Worm (Caenorhabditis elegans) whole organism, L4/young adult: ENCODE results near the gene F21D5.4.

Source experiments
- W03F9.2 ChIP-seq: fragments of 150-350 bp; optimal IDR thresholded peaks from 2 replicates; lab custom pipeline; 2014; ENCODE audit warnings: missing biosample characterization, missing genetic modification characterization
- dao-5 ChIP-seq: sonication (generic microtip); optimal IDR thresholded peaks from 2 replicates; lab custom pipeline; 2016; ENCODE audit warnings: missing genotype, missing genetic modification characterization, moderate library complexity, missing compliant biosample characterization
- him-1 ChIP-seq: sonication (generic microtip); optimal IDR thresholded peaks from 2 replicates; lab custom pipeline; 2016; ENCODE audit warnings: missing genotype, missing genetic modification reagents, missing genetic modification characterization, missing compliant biosample characterization

Gene F21D5.4

DNA sequence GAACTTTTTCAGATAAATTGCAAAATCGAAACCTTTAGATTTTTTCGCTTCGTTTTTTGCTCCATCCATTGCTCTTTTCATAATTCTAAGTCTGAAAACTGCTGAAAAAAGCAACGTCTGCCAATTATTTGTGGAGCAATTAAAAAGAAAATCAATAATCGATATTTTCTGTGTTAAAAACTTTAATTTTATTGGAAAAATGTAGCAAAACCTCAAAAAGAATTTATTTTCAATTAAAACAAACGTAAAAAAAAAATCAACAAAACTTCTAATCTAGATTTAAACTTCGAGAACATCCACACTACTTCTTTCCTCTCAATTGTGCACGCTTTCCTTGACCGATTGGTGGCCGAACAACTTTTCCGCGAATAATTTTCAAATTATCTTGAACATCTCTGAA, 1.4 kb downstream of the F21D5.4 start, which contains the start of gene F21D5.5:
TSS of gene F21D5.5 (minus strand) at position 101 of the 400 bp plus-strand sequence.
- TF ChIP-seq him-1 (tag; lab: Kevin White, UChicago) (no peak), W03F9.2 (no peak), dao-5 (no peak)

DNA sequence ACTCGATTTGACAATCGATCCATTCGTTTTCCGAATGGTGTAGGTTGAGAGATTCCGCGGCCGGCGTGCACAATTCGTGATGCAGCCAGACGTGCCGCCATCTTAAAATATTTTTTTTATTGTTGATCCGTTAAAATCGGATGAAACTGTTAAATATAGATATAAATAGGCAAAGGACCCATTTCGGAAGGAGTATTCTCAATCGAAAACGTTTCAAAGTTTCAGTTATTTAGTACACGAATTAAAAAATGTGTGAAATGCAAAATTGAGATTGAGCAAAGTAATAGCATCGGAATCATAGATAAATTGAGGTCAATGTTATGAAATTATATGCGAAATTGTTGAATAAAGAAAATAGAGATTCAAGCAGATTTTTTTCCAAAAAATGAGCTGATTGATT, 2.0 kb downstream of the F21D5.4 start, which contains the start of gene mrps-33:
TSS of gene mrps-33 (minus strand) at position 101 of the 400 bp plus-strand sequence.
- TF ChIP-seq him-1 (tag; lab: Kevin White, UChicago) (no peak), dao-5 (no peak), W03F9.2 (no peak)

DNA sequence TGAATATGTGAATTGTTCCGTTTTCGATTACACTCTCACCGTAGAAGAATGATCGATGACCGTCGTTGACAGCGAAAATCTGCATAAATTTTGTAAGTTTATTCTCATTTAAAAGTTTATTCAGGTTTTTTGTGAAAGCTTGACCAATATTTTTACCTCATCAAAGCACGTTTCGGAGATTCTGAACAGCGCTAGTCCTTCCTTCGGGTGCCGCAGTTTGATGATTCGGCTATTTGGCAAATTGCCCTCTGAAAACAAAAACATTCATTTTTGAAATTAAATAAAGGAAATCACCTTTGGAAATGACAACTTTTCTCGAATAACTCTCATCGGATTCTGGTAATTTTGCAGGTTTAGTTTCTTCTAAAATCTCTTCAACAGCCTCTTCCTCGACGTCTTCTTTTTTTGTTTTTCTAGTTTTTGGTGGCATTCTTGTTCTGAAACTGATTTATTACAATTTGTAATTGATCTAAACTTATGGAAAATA, 3.1 kb downstream of the F21D5.4 start, which contains the start of gene F21D5.6:
TSS of gene F21D5.6 (minus strand) at position 437 of the 487 bp plus-strand sequence.
- TF ChIP-seq W03F9.2 (no peak), him-1 (tag; lab: Kevin White, UChicago) (no peak), dao-5 (no peak)

DNA sequence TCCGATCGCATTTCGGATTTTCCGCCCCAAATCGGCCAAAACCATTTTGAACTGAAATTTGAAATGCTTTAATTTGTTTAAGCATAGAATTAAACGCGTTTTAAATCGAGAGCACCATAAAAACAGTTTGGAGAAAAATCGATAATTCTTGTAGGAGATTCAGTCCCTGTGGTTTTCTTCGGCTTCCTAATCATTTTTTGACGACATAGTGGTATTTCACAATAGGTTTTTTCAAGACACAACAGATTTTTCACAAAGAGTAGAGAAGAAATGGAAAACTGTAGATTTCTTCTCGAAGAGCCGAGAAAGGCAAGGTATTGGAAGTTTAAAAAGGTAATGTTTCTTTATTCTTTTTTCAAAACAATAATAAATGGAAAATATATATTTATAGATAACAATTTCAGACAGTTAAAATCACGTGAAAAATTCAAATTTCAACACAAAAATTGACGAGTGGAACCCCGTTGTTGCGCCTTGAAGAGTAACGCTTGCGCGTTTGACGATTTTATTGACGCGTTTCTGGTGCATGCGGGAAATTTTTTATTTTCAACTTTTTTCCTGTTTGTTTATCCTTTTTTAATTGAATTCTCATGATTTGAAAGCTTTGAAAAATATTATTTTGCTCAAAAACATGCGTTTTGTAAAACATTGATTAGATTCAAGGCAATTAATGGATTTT, 5.9 kb downstream of the F21D5.4 start, which contains the start of gene F21D5.7:
TSS of gene F21D5.7 (minus strand) at position 51 of the 679 bp plus-strand sequence.
- TF ChIP-seq him-1 (tag; lab: Kevin White, UChicago) (no peak), W03F9.2 (peak; percentile 92)

DNA sequence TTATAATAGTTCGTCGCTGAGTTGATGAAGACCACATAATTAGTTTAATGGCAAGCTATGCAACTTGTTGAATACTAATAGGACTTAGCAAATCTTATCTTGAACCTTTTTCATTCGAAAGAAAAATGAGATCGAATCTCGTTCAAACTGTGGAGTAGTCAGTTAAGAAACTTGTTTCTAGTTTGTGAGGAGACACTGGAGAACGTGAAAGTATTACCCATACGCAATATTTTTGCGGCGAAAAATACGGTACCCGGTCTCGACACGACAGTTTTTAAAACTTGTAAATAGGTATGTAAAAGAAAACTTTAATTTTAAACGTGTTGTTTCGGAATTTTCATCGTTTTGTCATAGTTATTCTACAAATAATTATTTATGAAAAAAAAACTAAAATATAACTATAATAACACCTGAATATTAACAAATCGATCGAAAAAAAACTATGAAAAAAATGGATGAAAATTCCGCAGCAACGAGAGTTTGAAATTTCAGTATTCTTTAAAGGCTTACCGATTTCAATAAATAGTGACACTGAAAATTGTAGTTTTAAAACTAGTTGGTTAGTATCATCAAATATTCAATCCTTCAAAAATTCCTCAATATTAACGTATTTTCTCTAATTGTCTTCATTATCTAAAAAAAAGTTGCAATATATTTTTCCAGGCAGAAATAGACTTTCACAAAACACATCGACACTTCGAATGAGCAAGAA, 7.9 kb downstream of the F21D5.4 start, which contains the start of the genes F20C5.7 and parg-1:
TSS of gene F20C5.7 (minus strand) at position 101 of the 712 bp plus-strand sequence.
TSS of gene parg-1 (plus strand) at position 662 of the 712 bp plus-strand sequence.
- TF ChIP-seq W03F9.2: no peak
- no peak for TF ChIP-seq him-1 (tag; lab: Kevin White, UChicago)
- TF ChIP-seq dao-5: no peak

DNA sequence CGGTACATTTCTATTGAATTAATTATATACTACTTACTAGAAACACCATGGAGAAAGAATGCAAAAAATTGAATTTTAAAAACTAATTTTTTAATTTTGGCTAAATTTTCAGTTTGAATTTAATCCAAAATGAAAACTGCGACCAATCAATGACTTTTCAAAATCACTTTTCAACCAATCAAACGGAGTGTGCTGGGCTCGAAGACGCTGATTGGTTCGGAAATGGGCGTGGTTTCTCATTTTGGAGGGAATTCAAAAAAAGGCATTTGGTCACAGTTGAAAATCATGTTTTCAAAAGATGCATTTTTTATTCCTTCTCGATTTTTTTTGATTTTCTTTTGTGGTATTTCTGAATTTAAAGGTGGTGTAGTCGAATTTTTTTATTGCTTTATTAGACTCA, 11.1 kb downstream of the F21D5.4 start:
- no peak for TF ChIP-seq him-1 (tag; lab: Kevin White, UChicago)

DNA sequence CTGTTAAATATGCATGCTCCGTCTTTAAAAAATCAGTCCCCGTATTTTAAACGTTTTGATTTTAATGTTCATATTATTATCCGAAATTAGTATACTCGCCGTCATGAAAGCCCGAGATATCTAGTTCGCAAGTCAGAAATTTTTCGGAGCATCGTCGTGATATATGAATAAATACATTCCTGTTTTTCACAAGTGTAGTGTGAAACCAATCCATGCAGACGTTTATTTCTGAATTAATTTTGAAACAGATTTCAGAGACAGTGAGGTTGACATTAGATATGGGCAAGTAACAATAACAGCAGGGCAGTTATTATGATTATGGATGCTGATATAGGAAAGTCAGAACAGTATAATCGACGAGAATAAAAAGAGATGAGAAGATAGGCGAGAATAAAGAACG, 14.6 kb downstream of the F21D5.4 start:
- TF ChIP-seq dao-5 (no peak), W03F9.2 (no peak), him-1 (tag; lab: Kevin White, UChicago) (no peak)

DNA sequence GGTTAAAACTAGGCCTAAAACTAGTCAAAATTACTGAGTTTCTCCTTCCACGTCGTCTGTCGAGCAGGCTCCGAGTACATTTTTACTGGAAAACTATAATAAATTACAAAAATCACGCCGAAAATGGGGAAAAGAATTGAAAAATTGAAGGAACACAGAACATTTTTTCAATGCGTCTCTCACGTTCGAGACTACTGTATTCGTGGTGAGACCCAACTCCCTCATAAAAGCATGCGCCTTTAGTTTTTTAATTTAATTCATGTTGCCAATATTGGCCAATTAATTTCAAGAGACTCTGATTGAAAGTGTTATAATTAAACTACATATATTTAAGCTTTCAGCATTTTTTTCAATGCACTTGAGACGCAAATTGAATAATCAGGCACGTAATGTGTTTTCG, 16.3 kb downstream of the F21D5.4 start:
- TF ChIP-seq him-1 (tag; lab: Kevin White, UChicago): no peak

DNA sequence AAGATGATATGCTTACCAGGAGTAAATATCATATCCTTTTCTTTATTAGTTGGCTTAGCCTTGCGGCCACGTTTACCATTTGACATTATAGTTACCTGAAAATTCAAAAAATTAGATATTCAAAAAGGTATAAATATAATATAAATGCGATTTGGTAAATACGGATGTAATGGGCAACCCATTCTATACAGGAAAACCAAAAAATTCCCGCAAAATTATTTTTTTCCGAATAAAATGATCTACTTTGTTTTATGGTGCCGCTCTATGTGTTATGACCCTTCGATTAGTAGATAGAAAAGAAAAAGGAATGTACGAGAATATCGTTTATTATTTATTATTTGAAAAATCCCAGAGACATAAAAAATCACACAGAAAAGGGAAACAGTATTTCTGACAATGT, 16.8 kb downstream of the F21D5.4 start, which contains the start of gene elli-1:
TSS of gene elli-1 (minus strand) at position 101 of the 400 bp plus-strand sequence.
- no peak for TF ChIP-seq dao-5
- no peak for TF ChIP-seq W03F9.2
- no peak for TF ChIP-seq him-1 (tag; lab: Kevin White, UChicago)

DNA sequence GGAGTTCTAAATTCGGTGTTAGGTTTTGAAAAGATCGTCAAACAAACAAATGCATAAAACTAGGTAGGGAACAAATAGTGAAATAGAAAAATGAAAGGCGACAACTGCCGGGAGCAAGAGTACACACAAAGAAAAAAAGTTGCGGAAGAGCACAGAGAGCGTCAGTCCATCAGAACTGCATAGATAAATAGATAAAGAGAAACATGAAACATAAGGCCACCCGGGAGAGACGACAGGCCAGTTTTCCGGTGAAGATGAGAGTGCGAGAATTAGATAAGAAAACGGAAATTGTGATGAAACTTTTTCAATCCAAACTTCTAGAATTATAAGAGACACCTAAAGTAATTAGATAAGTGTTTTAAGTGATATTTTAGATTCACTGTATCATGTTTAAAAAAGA, 19.8 kb downstream of the F21D5.4 start:
- TF ChIP-seq dao-5 (no peak), him-1 (tag; lab: Kevin White, UChicago) (no peak), W03F9.2 (no peak)

DNA sequence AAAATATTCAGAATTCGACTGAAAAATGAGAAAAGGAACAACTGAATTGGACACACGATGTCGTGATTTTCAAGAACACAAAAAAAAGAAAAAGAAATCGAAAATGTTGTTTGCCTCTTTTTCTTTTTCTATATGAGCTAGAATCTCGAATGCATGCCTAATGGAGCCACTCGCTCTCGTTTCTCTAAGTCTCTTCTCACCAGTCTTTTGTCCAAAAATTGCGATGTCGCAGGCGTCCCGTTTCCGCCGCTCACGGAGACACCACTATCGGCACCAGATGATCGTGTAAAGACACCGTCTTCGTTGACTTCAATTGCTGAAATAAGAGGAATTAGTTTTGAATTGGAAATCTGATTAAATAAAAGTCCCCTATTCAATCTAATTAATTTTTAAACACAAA, 20.7 kb downstream of the F21D5.4 start:
- TF ChIP-seq him-1 (tag; lab: Kevin White, UChicago): no peak
- no peak for TF ChIP-seq W03F9.2
- no peak for TF ChIP-seq dao-5

DNA sequence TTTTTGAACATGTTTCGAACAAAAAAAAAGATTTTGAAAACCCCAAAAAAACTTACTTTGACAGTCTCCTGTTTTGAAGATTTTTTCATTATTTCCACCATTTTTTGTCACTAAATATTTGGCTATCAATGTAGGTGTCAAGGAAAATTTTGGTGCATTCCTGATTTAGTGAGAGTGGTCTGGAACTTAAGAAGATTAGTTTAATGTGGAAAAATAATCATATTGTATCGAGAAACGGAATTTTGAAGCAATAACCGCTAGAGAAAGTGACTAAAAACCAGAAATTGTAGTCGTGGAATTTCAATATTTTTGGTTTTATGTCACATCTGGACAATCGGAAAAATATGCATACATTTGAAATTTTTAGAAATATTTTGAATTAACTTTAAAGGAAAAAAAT, 24.0 kb downstream of the F21D5.4 start, which contains the start of the genes F20C5.11 and klp-11:
TSS of gene F20C5.11 (minus strand) at position 101 of the 400 bp plus-strand sequence.
TSS of gene klp-11 (minus strand) at position 171 of the 400 bp plus-strand sequence.
- TF ChIP-seq dao-5 (no peak), W03F9.2 (no peak), him-1 (tag; lab: Kevin White, UChicago) (no peak)

DNA sequence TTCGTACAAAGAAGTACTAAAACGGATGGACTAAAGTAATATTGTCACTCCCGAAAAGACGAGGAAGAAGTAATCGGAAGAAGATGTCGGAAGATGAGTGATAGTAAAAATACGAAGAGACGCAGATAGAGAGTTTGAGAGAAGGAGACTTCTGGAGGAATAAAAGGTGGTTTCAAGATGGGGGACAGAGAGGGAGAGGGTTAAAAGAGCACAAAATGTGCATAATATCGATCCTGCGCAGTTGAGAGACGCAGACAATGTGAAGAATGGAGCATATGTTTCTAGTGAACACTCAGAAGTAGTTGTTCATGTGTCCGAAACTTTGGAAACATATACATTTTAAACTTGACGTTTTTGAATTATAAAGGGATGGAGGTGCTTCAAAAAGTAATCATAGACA, 24.6 kb downstream of the F21D5.4 start:
- TF ChIP-seq dao-5 (no peak), W03F9.2 (no peak), him-1 (tag; lab: Kevin White, UChicago) (no peak)

DNA sequence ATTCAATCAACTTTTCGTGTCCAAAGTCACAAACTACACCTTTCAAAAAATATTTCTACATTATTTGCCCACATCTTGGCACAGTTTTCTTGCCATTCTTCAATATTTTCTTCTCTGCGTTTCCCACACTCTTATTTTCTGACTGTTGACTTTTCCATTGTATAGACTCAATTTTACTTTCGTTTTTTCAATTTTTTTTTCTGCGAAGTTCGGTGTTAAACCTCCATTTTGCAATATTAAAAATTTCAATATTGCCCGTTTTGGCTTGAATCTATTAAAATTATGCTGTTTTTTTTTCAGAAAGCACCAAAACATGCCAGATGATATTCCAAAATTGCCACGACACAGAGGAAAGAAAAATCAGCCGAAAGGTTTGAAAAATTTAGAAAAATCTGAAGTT, 26.7 kb downstream of the F21D5.4 start, which contains the start of gene cdc-50.B:
TSS of gene cdc-50.B (plus strand) at position 301 of the 400 bp plus-strand sequence.
- TF ChIP-seq dao-5: no peak
- no peak for TF ChIP-seq him-1 (tag; lab: Kevin White, UChicago)
- no peak for TF ChIP-seq W03F9.2
